Worm (Caenorhabditis elegans) whole organism, L1 larva: ENCODE measurements around the gene cyp-34A10.

Experiments used
- ceh-82 ChIP-seq, 3 experiments: fragments of 150-350 bp in 1 of 3; sonication (generic microtip) in 2 of 3; optimal IDR thresholded peaks; 2 replicates each; lab custom pipeline; 2014 to 2017; ENCODE audit warnings: missing biosample characterization in 3 of 3, missing genetic modification characterization in 3 of 3
- efl-1 ChIP-seq, 4 experiments: fragments of 150-350 bp; optimal IDR thresholded peaks in 3 of 4; peaks in 1 of 4; 1 replicate in 1 of 4; 2 replicates in 3 of 4; lab custom pipeline; 2014; ENCODE audit warnings: missing biosample characterization in 2 of 4, missing genetic modification characterization in 2 of 4, missing genetic modification reagents in 2 of 4
- pag-3 ChIP-seq: sonication (generic microtip); optimal IDR thresholded peaks from 2 replicates; lab custom pipeline; 2017; ENCODE audit warnings: missing genetic modification characterization, mild to moderate bottlenecking, missing compliant biosample characterization, antibody characterized with exemption, borderline replicate concordance; ENCODE audit not compliant: insufficient read depth

Gene cyp-34A10

ce11 chrV:3921635-3922034 lies 51.2 kb downstream of the cyp-34A10 start, which contains the start of gene srx-65:
TSS of gene srx-65 (plus strand) at chrV:3921935.
- TF ChIP-seq ceh-82 (tag; optimal IDR thresholded peaks at IDR 0.05; lab: Kevin White, UChicago) (no peak), pag-3 (tag; lab: Kevin White, UChicago) (no peak), efl-1 (optimal IDR thresholded peaks at IDR 0.05; lab: Kevin White, UChicago) (no peak), efl-1 (GFP tag; optimal IDR thresholded peaks at IDR 0.05 in 1 of 2; lab: Kevin White, UChicago) (peak in 1 of 2 experiments; percentile 36)
